Worm (Caenorhabditis elegans) whole organism, L1 larva: Measurements from ENCODE around the gene C04G6.6.

Source experiments
- C16A3.4 ChIP-seq: fragments of 150-350 bp; optimal IDR thresholded peaks from 2 replicates; lab custom pipeline; 2014; ENCODE audit warnings: missing biosample characterization, missing genetic modification characterization
- C34B4.2 ChIP-seq: sonication (generic microtip); optimal IDR thresholded peaks from 2 replicates; lab custom pipeline; 2017; ENCODE audit warnings: mild to moderate bottlenecking, missing genetic modification characterization, missing compliant biosample characterization
- Y116A8C.19 ChIP-seq: sonication (generic microtip); optimal IDR thresholded peaks from 2 replicates; lab custom pipeline; 2016; ENCODE audit warnings: missing compliant biosample characterization, missing genetic modification characterization, borderline replicate concordance
- alr-1 ChIP-seq: fragments of 200-800 bp; sonication (Bioruptor generic); optimal IDR thresholded peaks from 2 replicates; lab custom pipeline; 2018; ENCODE audit warnings: borderline replicate concordance, mild to moderate bottlenecking, missing genetic modification characterization, missing compliant biosample characterization
- ama-1 ChIP-seq: fragments of 150-350 bp; optimal IDR thresholded peaks from 2 replicates; lab custom pipeline; 2014
- ceh-8 ChIP-seq: fragments of 200-800 bp; sonication (Bioruptor generic); optimal IDR thresholded peaks from 2 replicates; lab custom pipeline; 2018; ENCODE audit warnings: mild to moderate bottlenecking, missing genetic modification characterization, moderate library complexity, missing compliant biosample characterization
- ceh-82 ChIP-seq, 3 experiments: fragments of 150-350 bp in 1 of 3; sonication (generic microtip) in 2 of 3; optimal IDR thresholded peaks; 2 replicates each; lab custom pipeline; 2014 to 2017; ENCODE audit warnings: missing biosample characterization in 3 of 3, missing genetic modification characterization in 3 of 3
- ces-1 ChIP-seq: fragments of 150-350 bp; optimal IDR thresholded peaks from 2 replicates; lab custom pipeline; 2014; ENCODE audit warnings: missing biosample characterization, missing genetic modification reagents, missing genetic modification characterization
- dpl-1 ChIP-seq, 3 experiments: fragments of 150-350 bp in 2 of 3; sonication (generic microtip) in 1 of 3; optimal IDR thresholded peaks; 2 replicates each; lab custom pipeline; 2014 to 2017; ENCODE audit warnings: missing biosample characterization in 3 of 3, missing genetic modification characterization in 3 of 3, missing genetic modification reagents in 3 of 3
- dsc-1 ChIP-seq: sonication (generic microtip); optimal IDR thresholded peaks from 2 replicates; lab custom pipeline; 2016; ENCODE audit warnings: mild to moderate bottlenecking, missing genetic modification characterization, missing compliant biosample characterization
- efl-1 ChIP-seq, 4 experiments: fragments of 150-350 bp; optimal IDR thresholded peaks in 3 of 4; peaks in 1 of 4; 1 replicate in 1 of 4; 2 replicates in 3 of 4; lab custom pipeline; 2014; ENCODE audit warnings: missing biosample characterization in 2 of 4, missing genetic modification characterization in 2 of 4, missing genetic modification reagents in 2 of 4
- efl-3 ChIP-seq: fragments of 200-800 bp; sonication (Bioruptor generic); optimal IDR thresholded peaks from 2 replicates; lab custom pipeline; 2018; ENCODE audit warnings: mild to moderate bottlenecking, missing genetic modification characterization, missing compliant biosample characterization
- egl-13 ChIP-seq: sonication (generic microtip); optimal IDR thresholded peaks from 2 replicates; lab custom pipeline; 2016; ENCODE audit warnings: missing genotype, missing genetic modification reagents, missing genetic modification characterization, missing compliant biosample characterization
- egl-27 ChIP-seq, 2 experiments: fragments of 150-350 bp in 1 of 2; sonication (generic microtip); optimal IDR thresholded peaks; 3 replicates each; lab custom pipeline; 2017 to 2018; ENCODE audit warnings: missing biosample characterization in 2 of 2, missing genetic modification characterization in 2 of 2, missing genetic modification reagents in 2 of 2
- elt-2 ChIP-seq: sonication (generic microtip); optimal IDR thresholded peaks from 2 replicates; lab custom pipeline; 2016; ENCODE audit warnings: missing genetic modification characterization, mild to moderate bottlenecking, inconsistent platforms, missing compliant biosample characterization, missing genetic modification reagents
- fkh-10 ChIP-seq: sonication (generic microtip); optimal IDR thresholded peaks from 2 replicates; lab custom pipeline; 2017; ENCODE audit warnings: missing biosample characterization, missing genetic modification reagents, missing genetic modification characterization
- fkh-4 ChIP-seq: sonication (generic microtip); optimal IDR thresholded peaks from 2 replicates; lab custom pipeline; 2016; ENCODE audit warnings: missing compliant biosample characterization, missing genetic modification characterization, borderline replicate concordance
- fkh-8 ChIP-seq: sonication (generic microtip); optimal IDR thresholded peaks from 2 replicates; lab custom pipeline; 2016; ENCODE audit warnings: mild to moderate bottlenecking, missing genetic modification characterization, missing compliant biosample characterization
- fos-1 ChIP-seq: fragments of 150-350 bp; optimal IDR thresholded peaks from 2 replicates; lab custom pipeline; 2014; ENCODE audit warnings: missing biosample characterization, missing genetic modification characterization
- hlh-17 ChIP-seq: fragments of 200-800 bp; sonication (Bioruptor generic); optimal IDR thresholded peaks from 2 replicates; lab custom pipeline; 2018; ENCODE audit warnings: missing genetic modification characterization, mild to moderate bottlenecking, missing compliant biosample characterization, moderate library complexity, borderline replicate concordance
- hlh-4 ChIP-seq: sonication (generic microtip); optimal IDR thresholded peaks from 2 replicates; lab custom pipeline; 2016; ENCODE audit warnings: mild to moderate bottlenecking, missing genetic modification characterization, missing compliant biosample characterization
- irx-1 ChIP-seq: sonication (generic microtip); optimal IDR thresholded peaks from 2 replicates; lab custom pipeline; 2016; ENCODE audit warnings: missing genetic modification characterization, missing compliant biosample characterization
- isw-1 ChIP-seq: fragments of 200-800 bp; sonication (Bioruptor generic); IDR thresholded peaks from 2 replicates; pipeline ENCODE4 v1.3.6; 2022; ENCODE audit warnings: missing genetic modification characterization, missing compliant biosample characterization
- lin-14 ChIP-seq: fragments of 200-800 bp; sonication (Bioruptor generic); optimal IDR thresholded peaks from 2 replicates; lab custom pipeline; 2018; ENCODE audit warnings: mild to moderate bottlenecking, missing genetic modification characterization, moderate library complexity, missing compliant biosample characterization
- lsy-2 ChIP-seq, 2 experiments: fragments of 150-350 bp; optimal IDR thresholded peaks; 2 replicates each; lab custom pipeline; 2014; ENCODE audit warnings: missing biosample characterization in 2 of 2, missing genetic modification characterization in 2 of 2
- mab-9 ChIP-seq: fragments of 200-800 bp; sonication (Bioruptor generic); IDR thresholded peaks from 2 replicates; pipeline ENCODE4 v1.3.6; 2022; ENCODE audit warnings: missing genetic modification reagents, missing genetic modification characterization, missing compliant biosample characterization
- mdl-1 ChIP-seq, 2 experiments: fragments of 150-350 bp; optimal IDR thresholded peaks; 2 replicates each; lab custom pipeline; 2014 to 2017; ENCODE audit warnings: missing biosample characterization in 2 of 2, missing genetic modification characterization in 2 of 2, inconsistent platforms in 1 of 2
- mef-2 ChIP-seq: fragments of 150-350 bp; optimal IDR thresholded peaks from 2 replicates; lab custom pipeline; 2014; ENCODE audit warnings: missing biosample characterization, missing genetic modification characterization
- nhr-20 ChIP-seq: sonication (generic microtip); optimal IDR thresholded peaks from 2 replicates; lab custom pipeline; 2016; ENCODE audit warnings: mild to moderate bottlenecking, missing genetic modification characterization, missing compliant biosample characterization
- nhr-47 ChIP-seq: sonication (generic microtip); optimal IDR thresholded peaks from 2 replicates; lab custom pipeline; 2016; ENCODE audit warnings: mild to moderate bottlenecking, missing genetic modification characterization, moderate library complexity, missing compliant biosample characterization
- nhr-71 ChIP-seq: sonication (generic microtip); optimal IDR thresholded peaks from 2 replicates; lab custom pipeline; 2016; ENCODE audit warnings: mild to moderate bottlenecking, missing genetic modification characterization, moderate library complexity, missing compliant biosample characterization
- nhr-77 ChIP-seq: fragments of 150-350 bp; optimal IDR thresholded peaks from 2 replicates; lab custom pipeline; 2014; ENCODE audit warnings: missing biosample characterization, missing genetic modification characterization
- nhr-85 ChIP-seq: sonication (generic microtip); peaks from one replicate; lab custom pipeline; 2016; ENCODE audit warnings: missing genetic modification characterization, inconsistent platforms, missing compliant biosample characterization
- nhr-90 ChIP-seq: sonication (generic microtip); optimal IDR thresholded peaks from 2 replicates; lab custom pipeline; 2016; ENCODE audit warnings: mild to moderate bottlenecking, missing genetic modification characterization, missing compliant biosample characterization; ENCODE audit not compliant: poor library complexity
- pag-3 ChIP-seq: sonication (generic microtip); optimal IDR thresholded peaks from 2 replicates; lab custom pipeline; 2017; ENCODE audit warnings: missing genetic modification characterization, mild to moderate bottlenecking, missing compliant biosample characterization, antibody characterized with exemption, borderline replicate concordance; ENCODE audit not compliant: insufficient read depth
- pqm-1 ChIP-seq: sonication (generic microtip); optimal IDR thresholded peaks from 3 replicates; lab custom pipeline; 2017; ENCODE audit warnings: missing biosample characterization, missing genetic modification characterization
- rnt-1 ChIP-seq: sonication (generic microtip); optimal IDR thresholded peaks from 2 replicates; lab custom pipeline; 2016; ENCODE audit warnings: mild to moderate bottlenecking, missing genetic modification characterization, moderate library complexity, missing compliant biosample characterization
- snpc-4 ChIP-seq: fragments of 150-350 bp; optimal IDR thresholded peaks from 2 replicates; lab custom pipeline; 2014; ENCODE audit warnings: missing biosample characterization, missing genetic modification characterization
- sptf-1 ChIP-seq: fragments of 150-350 bp; optimal IDR thresholded peaks from 2 replicates; lab custom pipeline; 2014; ENCODE audit warnings: missing biosample characterization, missing genetic modification characterization
- swsn-7 ChIP-seq: sonication (generic microtip); optimal IDR thresholded peaks from 2 replicates; lab custom pipeline; 2016; ENCODE audit warnings: missing genetic modification characterization, missing compliant biosample characterization
- tlp-1 ChIP-seq: fragments of 150-350 bp; optimal IDR thresholded peaks from 2 replicates; lab custom pipeline; 2014; ENCODE audit warnings: missing biosample characterization, missing genetic modification characterization
- unc-130 ChIP-seq: fragments of 150-350 bp; optimal IDR thresholded peaks from 2 replicates; lab custom pipeline; 2017; ENCODE audit warnings: missing biosample characterization, missing genetic modification characterization, inconsistent platforms
- unc-62 ChIP-seq: fragments of 150-350 bp; optimal IDR thresholded peaks from 2 replicates; lab custom pipeline; 2014; ENCODE audit warnings: missing biosample characterization, missing genetic modification reagents, missing genetic modification characterization
- vab-15 ChIP-seq: sonication (generic microtip); optimal IDR thresholded peaks from 2 replicates; lab custom pipeline; 2017; ENCODE audit warnings: missing genotype, mild to moderate bottlenecking, missing genetic modification characterization, missing compliant biosample characterization
- xbp-1 ChIP-seq: sonication (generic microtip); optimal IDR thresholded peaks from 2 replicates; lab custom pipeline; 2016; ENCODE audit warnings: missing genetic modification characterization, missing compliant biosample characterization
- ztf-11 ChIP-seq, 2 experiments: sonication (generic microtip); optimal IDR thresholded peaks; 2 replicates each; lab custom pipeline; 2016 to 2017; ENCODE audit warnings: missing genetic modification characterization in 2 of 2, missing biosample characterization in 1 of 2, missing compliant biosample characterization in 1 of 2
- ztf-4 ChIP-seq: fragments of 150-350 bp; optimal IDR thresholded peaks from 2 replicates; lab custom pipeline; 2014; ENCODE audit warnings: missing biosample characterization, missing genetic modification characterization

The C04G6.6 gene

DNA sequence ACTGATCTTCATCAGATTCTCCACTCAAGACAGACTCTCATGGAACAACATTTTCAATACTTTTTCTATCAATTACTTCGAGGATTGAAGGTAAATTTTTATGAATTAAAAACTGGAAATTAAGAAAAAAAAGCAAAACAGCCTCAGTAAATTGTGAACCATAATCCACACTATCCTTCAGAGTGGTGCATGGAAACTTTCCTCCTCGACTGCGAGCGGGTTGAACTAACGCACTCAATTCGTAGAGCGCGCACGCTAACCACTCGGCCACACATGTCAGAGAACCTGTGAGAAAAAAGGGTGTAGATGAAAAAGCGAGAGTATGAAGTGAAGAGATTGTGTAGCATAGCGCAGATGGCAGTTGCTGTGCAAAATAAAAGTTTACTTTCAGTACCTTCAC is 5.5 kb upstream of the C04G6.6 start (continued):
- TF ChIP-seq nhr-90 (tag; lab: Kevin White, UChicago) (peak; percentile 78), snpc-4 (tag; lab: Kevin White, UChicago) (peak; percentile 37), isw-1 (no peak), C34B4.2 (no peak), mdl-1 (tag; optimal IDR thresholded peaks at IDR 0.05; lab: Kevin White, UChicago) (peak in 1 of 2 experiments; percentile 66), rnt-1 (tag; lab: Kevin White, UChicago) (peak; percentile 70), unc-130 (tag; lab: Kevin White, UChicago) (peak; percentile 36), pqm-1 (tag; lab: Kevin White, UChicago) (no peak), dsc-1 (tag; lab: Kevin White, UChicago) (peak; percentile 75), efl-1 (optimal IDR thresholded peaks at IDR 0.05; lab: Kevin White, UChicago) (peak; percentile 67 to 75), efl-1 (GFP tag; optimal IDR thresholded peaks at IDR 0.05 in 1 of 2; lab: Kevin White, UChicago) (peak; percentile 55 to 95), C16A3.4 (tag; lab: Kevin White, UChicago) (peak; percentile 86), lsy-2 (tag; optimal IDR thresholded peaks at IDR 0.05; lab: Kevin White, UChicago) (peak; percentile 66 to 83), ceh-8 (GFP tag; lab: Kevin White, UChicago) (no peak), mef-2 (tag; lab: Kevin White, UChicago) (no peak), efl-3 (GFP tag; lab: Kevin White, UChicago) (peak; percentile 3), egl-27 (tag; optimal IDR thresholded peaks at IDR 0.05; lab: Kevin White, UChicago) (peak in 1 of 2 experiments; percentile 31), unc-62 (GFP tag; lab: Kevin White, UChicago) (no peak), nhr-71 (tag; lab: Kevin White, UChicago) (peak; percentile 73), dpl-1 (GFP tag; optimal IDR thresholded peaks at IDR 0.05; lab: Kevin White, UChicago) (peak in 2 of 3 experiments; percentile 57 to 68), ces-1 (no peak), nhr-77 (peak; percentile 68), tlp-1 (tag; lab: Kevin White, UChicago) (no peak), pag-3 (tag; lab: Kevin White, UChicago) (no peak), hlh-4 (tag; lab: Kevin White, UChicago) (no peak), hlh-17 (GFP tag; lab: Kevin White, UChicago) (no peak), ztf-11 (tag; optimal IDR thresholded peaks at IDR 0.05; lab: Kevin White, UChicago) (peak in 1 of 2 experiments; percentile 32), sptf-1 (tag; lab: Kevin White, UChicago) (no peak), elt-2 (tag; lab: Kevin White, UChicago) (peak; percentile 79), fkh-4 (no peak), irx-1 (tag; lab: Kevin White, UChicago) (peak; percentile 5), xbp-1 (tag; lab: Kevin White, UChicago) (peak; percentile 58), fkh-8 (tag; lab: Kevin White, UChicago) (peak; percentile 68), nhr-20 (tag; lab: Kevin White, UChicago) (peak; percentile 72), nhr-47 (peak; percentile 81), vab-15 (tag; lab: Kevin White, UChicago) (peak; percentile 34), ztf-4 (tag; lab: Kevin White, UChicago) (no peak), fkh-10 (GFP tag; lab: Kevin White, UChicago) (peak; percentile 51), mab-9 (GFP tag; lab: Robert Waterston, UW) (0 out of 2 replicates have a peak, but pooled peaks have one; percentile 38), swsn-7 (tag; lab: Kevin White, UChicago) (peak; percentile 63), fos-1 (tag; lab: Kevin White, UChicago) (peak; percentile 76), Y116A8C.19 (no peak), ceh-82 (tag; optimal IDR thresholded peaks at IDR 0.05; lab: Kevin White, UChicago) (peak; percentile 43 to 78 (median 52)), nhr-85 (tag; lab: Kevin White, UChicago) (peak; percentile 74), alr-1 (tag; lab: Kevin White, UChicago) (no peak), lin-14 (peak; percentile 60), ama-1 (peak; percentile 60), egl-13 (tag; lab: Kevin White, UChicago) (no peak)
